Fruit fly (Drosophila melanogaster) whole organism, embryonic: ENCODE results near the gene CG2955.

Experiments used
- Blimp-1 ChIP-seq: fragments of 200-800 bp; sonication (Bioruptor generic); optimal IDR thresholded peaks from 3 replicates; lab custom pipeline; 2018; ENCODE audit warnings: missing biosample characterization, missing genetic modification characterization, mild to moderate bottlenecking, moderate library complexity, missing genetic modification reagents
- CG11093 ChIP-seq: fragments of 200-800 bp; sonication (Bioruptor generic); IDR thresholded peaks from 3 replicates; pipeline ENCODE4 v1.3.6; 2022; ENCODE audit warnings: missing biosample characterization, missing genetic modification characterization
- CG11247 ChIP-seq: fragments of 200-800 bp; sonication (Bioruptor generic); IDR thresholded peaks from 2 replicates; pipeline ENCODE4 v1.3.6; 2022; ENCODE audit warnings: missing biosample characterization, missing genetic modification characterization
- CG11398 ChIP-seq: fragments of 200-800 bp; sonication (Bioruptor generic); optimal IDR thresholded peaks from 2 replicates; lab custom pipeline; 2016; ENCODE audit warnings: missing biosample characterization, missing genetic modification characterization
- CG12391 ChIP-seq: fragments of 200-800 bp; sonication (Bioruptor generic); optimal IDR thresholded peaks from 3 replicates; lab custom pipeline; 2018; ENCODE audit warnings: missing biosample characterization, mild to moderate bottlenecking, missing genetic modification characterization, moderate library complexity
- CG12659 ChIP-seq: fragments of 200-800 bp; sonication (Bioruptor generic); optimal IDR thresholded peaks from 3 replicates; lab custom pipeline; 2017; ENCODE audit warnings: mild to moderate bottlenecking, missing biosample characterization, missing genetic modification reagents, missing genetic modification characterization
- CG13287 ChIP-seq: fragments of 200-800 bp; sonication (Bioruptor generic); IDR thresholded peaks from 2 replicates; pipeline ENCODE4 v1.3.6; 2022; ENCODE audit warnings: missing biosample characterization, missing genetic modification characterization; ENCODE audit not compliant: partially characterized antibody
- CG13775 ChIP-seq: fragments of 200-800 bp; sonication (Bioruptor generic); optimal IDR thresholded peaks from 3 replicates; lab custom pipeline; 2017; ENCODE audit warnings: missing biosample characterization, mild to moderate bottlenecking, missing genetic modification characterization
- CG16813 ChIP-seq: fragments of 200-800 bp; sonication (Bioruptor generic); IDR thresholded peaks from 3 replicates; pipeline ENCODE4 v1.3.6; 2022; ENCODE audit warnings: missing biosample characterization, missing genetic modification characterization; ENCODE audit not compliant: partially characterized antibody
- CG17359 ChIP-seq: fragments of 200-800 bp; sonication (Bioruptor generic); optimal IDR thresholded peaks from 3 replicates; lab custom pipeline; 2018; ENCODE audit warnings: missing biosample characterization, mild to moderate bottlenecking, missing genetic modification characterization, moderate library complexity
- CG17385 ChIP-seq: fragments of 200-800 bp; sonication (Bioruptor generic); optimal IDR thresholded peaks from 3 replicates; lab custom pipeline; 2018; ENCODE audit warnings: missing biosample characterization, mild to moderate bottlenecking, missing genetic modification characterization
- CG17802 ChIP-seq: fragments of 200-800 bp; sonication (Bioruptor generic); optimal IDR thresholded peaks from 2 replicates; lab custom pipeline; 2018; ENCODE audit warnings: missing biosample characterization, mild to moderate bottlenecking, missing genetic modification characterization, moderate library complexity
- CG18599 ChIP-seq: fragments of 200-800 bp; sonication (Bioruptor generic); optimal IDR thresholded peaks from 3 replicates; lab custom pipeline; 2017; ENCODE audit warnings: missing biosample characterization, missing genetic modification characterization, mild to moderate bottlenecking, moderate library complexity, missing genetic modification reagents
- CG2202 ChIP-seq: fragments of 200-800 bp; sonication (Bioruptor generic); optimal IDR thresholded peaks from 2 replicates; lab custom pipeline; 2018; ENCODE audit warnings: missing biosample characterization, mild to moderate bottlenecking, missing genetic modification characterization
- CG3163 ChIP-seq: fragments of 200-800 bp; sonication (Bioruptor generic); optimal IDR thresholded peaks from 3 replicates; lab custom pipeline; 2016; ENCODE audit warnings: missing biosample characterization, missing genetic modification characterization
- CG6254 ChIP-seq: fragments of 200-800 bp; sonication (Bioruptor generic); optimal IDR thresholded peaks from 3 replicates; lab custom pipeline; 2017; ENCODE audit warnings: mild to moderate bottlenecking, missing biosample characterization, missing genetic modification reagents, missing genetic modification characterization
- CG6791 ChIP-seq: fragments of 200-800 bp; sonication (Bioruptor generic); IDR thresholded peaks from 3 replicates; pipeline ENCODE4 v1.3.6; 2022; ENCODE audit warnings: missing biosample characterization, missing genetic modification characterization; ENCODE audit not compliant: partially characterized antibody
- CG8281 ChIP-seq: fragments of 200-800 bp; sonication (Bioruptor generic); optimal IDR thresholded peaks from 2 replicates; lab custom pipeline; 2018; ENCODE audit warnings: missing biosample characterization, mild to moderate bottlenecking, missing genetic modification characterization, moderate library complexity
- CG8290 ChIP-seq, 3 experiments: fragments of 200-800 bp; sonication (Bioruptor generic); optimal IDR thresholded peaks; 2 replicates each; lab custom pipeline; 2016 to 2019; ENCODE audit warnings: missing biosample characterization in 3 of 3, missing genetic modification characterization in 3 of 3, mild to moderate bottlenecking in 2 of 3, moderate library complexity in 1 of 3
- CkIIα-i1 ChIP-seq: fragments of 200-800 bp; sonication (Bioruptor generic); IDR thresholded peaks from 2 replicates; pipeline ENCODE4 v1.3.6; 2022; ENCODE audit warnings: missing biosample characterization, missing genetic modification characterization
- Dll ChIP-seq: fragments of 200-800 bp; sonication (Bioruptor generic); IDR thresholded peaks from 4 replicates; pipeline ENCODE4 v1.3.6; 2022; ENCODE audit warnings: missing biosample characterization, missing genetic modification characterization; ENCODE audit not compliant: partially characterized antibody
- Dref ChIP-seq: fragments of 200-800 bp; sonication (Bioruptor generic); IDR thresholded peaks from 2 replicates; pipeline ENCODE4 v1.3.6; 2022; ENCODE audit warnings: missing biosample characterization, missing genetic modification characterization
- Ets65A ChIP-seq: fragments of 200-800 bp; sonication (Bioruptor generic); peaks from one replicate; lab custom pipeline; 2016; ENCODE audit warnings: missing biosample characterization, missing genetic modification characterization
- HmgZ ChIP-seq: fragments of 200-800 bp; sonication (Bioruptor generic); optimal IDR thresholded peaks from 2 replicates; lab custom pipeline; 2018; ENCODE audit warnings: missing biosample characterization, mild to moderate bottlenecking, missing genetic modification characterization
- Hr3 ChIP-seq: fragments of 200-800 bp; sonication (Bioruptor generic); optimal IDR thresholded peaks from 3 replicates; lab custom pipeline; 2016; ENCODE audit warnings: missing biosample characterization, missing genetic modification characterization
- Hr39 ChIP-seq: fragments of >200 bp; optimal IDR thresholded peaks from 2 replicates; lab custom pipeline; 2017
- MTF-1 ChIP-seq: fragments of 200-800 bp; sonication (Bioruptor generic); optimal IDR thresholded peaks from 2 replicates; lab custom pipeline; 2018; ENCODE audit warnings: missing biosample characterization, mild to moderate bottlenecking, missing genetic modification characterization, borderline replicate concordance
- Opbp ChIP-seq: fragments of 200-800 bp; sonication (Bioruptor generic); IDR thresholded peaks from 3 replicates; pipeline ENCODE4 v1.3.6; 2022; ENCODE audit warnings: missing biosample characterization, missing genetic modification characterization; ENCODE audit not compliant: partially characterized antibody
- Ravus ChIP-seq: fragments of 200-800 bp; sonication (Bioruptor generic); IDR thresholded peaks from 2 replicates; pipeline ENCODE4 v1.3.6; 2022; ENCODE audit warnings: missing biosample characterization, missing genetic modification characterization
- ase ChIP-seq: fragments of 200-800 bp; sonication (Bioruptor generic); IDR thresholded peaks from 3 replicates; pipeline ENCODE4 v1.3.6; 2022; ENCODE audit warnings: missing biosample characterization, missing genetic modification characterization
- chif ChIP-seq, 2 experiments: fragments of 200-800 bp; sonication (Bioruptor generic); optimal IDR thresholded peaks; 3 replicates each; lab custom pipeline; 2016; ENCODE audit warnings: missing biosample characterization in 2 of 2, missing genetic modification characterization in 2 of 2
- chn ChIP-seq: fragments of 200-800 bp; sonication (Bioruptor generic); optimal IDR thresholded peaks from 2 replicates; lab custom pipeline; 2016; ENCODE audit warnings: missing biosample characterization, missing genetic modification characterization
- ci ChIP-seq: fragments of 200-800 bp; sonication (Bioruptor generic); IDR thresholded peaks from 3 replicates; pipeline ENCODE4 v1.3.6; 2022; ENCODE audit warnings: missing biosample characterization, missing genetic modification characterization
- crol ChIP-seq: fragments of 200-800 bp; sonication (Bioruptor generic); IDR thresholded peaks from 2 replicates; pipeline ENCODE4 v1.3.6; 2022; ENCODE audit warnings: missing biosample characterization, missing genetic modification characterization
- en ChIP-seq: fragments of 200-800 bp; sonication (Bioruptor generic); optimal IDR thresholded peaks from 2 replicates; lab custom pipeline; 2016; ENCODE audit warnings: missing biosample characterization, missing genetic modification characterization
- fd96Cb ChIP-seq: fragments of 200-800 bp; sonication (Bioruptor generic); optimal IDR thresholded peaks from 2 replicates; lab custom pipeline; 2018; ENCODE audit warnings: missing biosample characterization, mild to moderate bottlenecking, missing genetic modification characterization, moderate library complexity
- gem ChIP-seq: fragments of 200-800 bp; sonication (Bioruptor generic); optimal IDR thresholded peaks from 2 replicates; lab custom pipeline; 2019; ENCODE audit warnings: missing biosample characterization, mild to moderate bottlenecking, missing genetic modification characterization, moderate library complexity
- jing ChIP-seq: fragments of 200-800 bp; sonication (Bioruptor generic); optimal IDR thresholded peaks from 2 replicates; lab custom pipeline; 2018; ENCODE audit warnings: missing biosample characterization, mild to moderate bottlenecking, missing genetic modification characterization
- klu ChIP-seq: fragments of 200-800 bp; sonication (Bioruptor generic); IDR thresholded peaks from 2 replicates; pipeline ENCODE4 v1.3.6; 2022; ENCODE audit warnings: missing biosample characterization, missing genetic modification characterization
- lab ChIP-seq: fragments of 200-800 bp; sonication (Bioruptor generic); optimal IDR thresholded peaks from 3 replicates; lab custom pipeline; 2017; ENCODE audit warnings: missing biosample characterization, missing genetic modification characterization, mild to moderate bottlenecking, moderate library complexity, missing genetic modification reagents
- pb ChIP-seq: fragments of 200-800 bp; sonication (Bioruptor generic); optimal IDR thresholded peaks from 3 replicates; lab custom pipeline; 2016; ENCODE audit warnings: missing biosample characterization, missing genetic modification characterization
- peb ChIP-seq: fragments of 200-800 bp; sonication (Bioruptor generic); IDR thresholded peaks from 2 replicates; pipeline ENCODE4 v1.3.6; 2022; ENCODE audit warnings: missing biosample characterization, missing genetic modification characterization
- repo ChIP-seq: fragments of 200-800 bp; sonication (Bioruptor generic); optimal IDR thresholded peaks from 2 replicates; lab custom pipeline; 2016; ENCODE audit warnings: missing biosample characterization, missing genetic modification characterization
- sob ChIP-seq: fragments of 200-800 bp; sonication (Bioruptor generic); IDR thresholded peaks from 2 replicates; pipeline ENCODE4 v1.3.6; 2022; ENCODE audit warnings: missing biosample characterization, missing genetic modification characterization
- toy ChIP-seq: fragments of 200-800 bp; sonication (Bioruptor generic); IDR thresholded peaks from 2 replicates; pipeline ENCODE4 v1.3.6; 2022; ENCODE audit warnings: missing biosample characterization, missing genetic modification characterization
- ttk ChIP-seq: fragments of 200-800 bp; sonication (Bioruptor generic); IDR thresholded peaks from 2 replicates; pipeline ENCODE4 v2.1.2; 2022; ENCODE audit warnings: missing biosample characterization, missing genetic modification characterization
- unc-4 ChIP-seq: fragments of 200-800 bp; sonication (Bioruptor generic); IDR thresholded peaks from 2 replicates; pipeline ENCODE4 v1.3.6; 2022; ENCODE audit warnings: missing biosample characterization, missing genetic modification characterization; ENCODE audit not compliant: partially characterized antibody
- unpg ChIP-seq: fragments of 200-800 bp; sonication (Bioruptor generic); optimal IDR thresholded peaks from 3 replicates; lab custom pipeline; 2018; ENCODE audit warnings: missing biosample characterization, mild to moderate bottlenecking, missing genetic modification characterization, moderate library complexity
- usp ChIP-seq: fragments of >200 bp; optimal IDR thresholded peaks from 2 replicates; lab custom pipeline; 2017; ENCODE audit warnings: missing biosample characterization, missing genetic modification characterization
- wdn ChIP-seq: fragments of 200-800 bp; sonication (Bioruptor generic); IDR thresholded peaks from 2 replicates; pipeline ENCODE4 v1.3.6; 2022; ENCODE audit warnings: missing biosample characterization, missing genetic modification characterization

Gene CG2955

dm6 chr2L:4185269-4186024 is 36.4 kb downstream of the CG2955 start:
- TF ChIP-seq CG8290 (GFP tag; optimal IDR thresholded peaks at IDR 0.05; lab: Kevin White, UChicago) (no peak), CG8290 (tag; optimal IDR thresholded peaks at IDR 0.05; lab: Kevin White, UChicago) (no peak), CG6791 (GFP tag; lab: Robert Waterston, UW) (no peak), chif (GFP tag; optimal IDR thresholded peaks at IDR 0.05; lab: Kevin White, UChicago) (no peak), CG11247 (GFP tag; lab: Robert Waterston, UW) (no peak), CG17385 (GFP tag; lab: Kevin White, UChicago) (no peak), Blimp-1 (GFP tag; lab: Kevin White, UChicago) (peak; percentile 37), CG11398 (no peak), usp (GFP tag; lab: Kevin White, UChicago) (no peak), lab (GFP tag; lab: Kevin White, UChicago) (no peak), gem (tag; lab: Kevin White, UChicago) (peak; percentile 45), jing (GFP tag; lab: Kevin White, UChicago) (no peak), CG13287 (no peak), unpg (peak; percentile 9), ase (GFP tag; lab: Robert Waterston, UW) (no peak), CkIIα-i1 (GFP tag; lab: Robert Waterston, UW) (no peak), klu (GFP tag; lab: Robert Waterston, UW) (no peak), CG13775 (GFP tag; lab: Kevin White, UChicago) (no peak), sob (GFP tag; lab: Robert Waterston, UW) (no peak), Dref (no peak), Ravus (no peak), CG12391 (tag; lab: Kevin White, UChicago) (peak; percentile 27), unc-4 (no peak), Hr3 (no peak), MTF-1 (GFP tag; lab: Kevin White, UChicago) (no peak), toy (GFP tag; lab: Robert Waterston, UW) (no peak), CG6254 (no peak), crol (no peak), Dll (GFP tag; lab: Robert Waterston, UW) (no peak), ci (no peak), pb (GFP tag; lab: Kevin White, UChicago) (no peak), CG11093 (no peak), CG17359 (tag; lab: Kevin White, UChicago) (peak; percentile 38), en (no peak), CG16813 (GFP tag; lab: Robert Waterston, UW) (no peak), peb (no peak), CG12659 (GFP tag; lab: Kevin White, UChicago) (no peak), wdn (GFP tag; lab: Robert Waterston, UW) (no peak), CG3163 (GFP tag; lab: Kevin White, UChicago) (no peak), Hr39 (no peak), repo (GFP tag; lab: Kevin White, UChicago) (no peak), Ets65A (GFP tag; lab: Kevin White, UChicago) (peak; percentile 26), CG17802 (tag; lab: Kevin White, UChicago) (no peak), CG18599 (GFP tag; lab: Kevin White, UChicago) (peak; percentile 6), CG2202 (tag; lab: Kevin White, UChicago) (no peak), ttk (no peak), CG8281 (no peak), HmgZ (tag; lab: Kevin White, UChicago) (no peak), fd96Cb (tag; lab: Kevin White, UChicago) (peak; percentile 26), chn (no peak), Opbp (GFP tag; lab: Robert Waterston, UW) (no peak)
